Worm (Caenorhabditis elegans): ENCODE measurements around the gene C18A3.7.
A peak's percentile ranks its signal among the peaks of the same experiment; 100 is the strongest.

The C18A3.7 gene

ce11 chrII:5725094-5725493 lies 5.1 kb downstream of the C18A3.7 start (continued):
- TF ChIP-seq lin-15B (tag; optimal IDR thresholded peaks at IDR 0.05), result peak; percentile 15
- TF ChIP-seq mab-9 (GFP tag; IDR thresholded peaks at IDR 0.05), result 0 out of 2 replicates have a peak, but pooled peaks have one; percentile 25
- TF ChIP-seq nhr-12 (tag; optimal IDR thresholded peaks at IDR 0.05), result no peak
- TF ChIP-seq vab-15 (tag; optimal IDR thresholded peaks at IDR 0.05), result no peak
- TF ChIP-seq efl-3 (GFP tag; optimal IDR thresholded peaks at IDR 0.05), result no peak
- no peak for TF ChIP-seq lir-3 (tag; optimal IDR thresholded peaks at IDR 0.05; ENCODE audit: poor library complexity)
- TF ChIP-seq nhr-84 (tag; optimal IDR thresholded peaks at IDR 0.05), result no peak
- no peak for TF ChIP-seq ceh-88 (GFP tag; IDR thresholded peaks at IDR 0.05)
- TF ChIP-seq pag-3 (tag; optimal IDR thresholded peaks at IDR 0.05; ENCODE audit: borderline replicate concordance, insufficient read depth), result no peak
- TF ChIP-seq nhr-90 (tag; optimal IDR thresholded peaks at IDR 0.05; ENCODE audit: poor library complexity), result no peak
- no peak for TF ChIP-seq sox-4 (tag; optimal IDR thresholded peaks at IDR 0.05)
- no peak for TF ChIP-seq sptf-1 (tag; optimal IDR thresholded peaks at IDR 0.05)
- TF ChIP-seq ceh-90 (tag; optimal IDR thresholded peaks at IDR 0.05), result no peak
- peak; percentile 67 for TF ChIP-seq unc-86 (tag; optimal IDR thresholded peaks at IDR 0.05)
- TF ChIP-seq dpl-1 (GFP tag; optimal IDR thresholded peaks at IDR 0.05), result peak in 1 of 3 experiments; percentile 39
- TF ChIP-seq alr-1 (tag; optimal IDR thresholded peaks at IDR 0.05; ENCODE audit: borderline replicate concordance), result no peak
- TF ChIP-seq zip-4 (GFP tag; optimal IDR thresholded peaks at IDR 0.05), result no peak
- no peak for TF ChIP-seq C34B4.2 (tag; optimal IDR thresholded peaks at IDR 0.05)
- TF ChIP-seq nhr-85 (tag), result no peak
- TF ChIP-seq nhr-19 (GFP tag; conservative IDR thresholded peaks at IDR 0.05), result no peak
- TF ChIP-seq nhr-11 (tag; optimal IDR thresholded peaks at IDR 0.05), result no peak
- no peak for TF ChIP-seq ama-1 (optimal IDR thresholded peaks at IDR 0.05)
- no peak for TF ChIP-seq pqm-1 (tag; optimal IDR thresholded peaks at IDR 0.05)
- no peak for TF ChIP-seq nhr-20 (tag; optimal IDR thresholded peaks at IDR 0.05)
- no peak for TF ChIP-seq fkh-4 (tag; optimal IDR thresholded peaks at IDR 0.05; ENCODE audit: borderline replicate concordance)
- TF ChIP-seq jun-1 (tag; optimal IDR thresholded peaks at IDR 0.05), result no peak
- TF ChIP-seq snu-23 (GFP tag; optimal IDR thresholded peaks at IDR 0.05), result peak; percentile 61
- no peak for TF ChIP-seq mdl-1 (tag; optimal IDR thresholded peaks at IDR 0.05)
- no peak for TF ChIP-seq aly-2 (tag; optimal IDR thresholded peaks at IDR 0.05)
- TF ChIP-seq aha-1 (tag; optimal IDR thresholded peaks at IDR 0.05), result no peak
- peak; percentile 49 for TF ChIP-seq lin-13 (GFP tag; optimal IDR thresholded peaks at IDR 0.05)
- no peak for TF ChIP-seq C04F5.9 (tag; optimal IDR thresholded peaks at IDR 0.05)
- no peak for TF ChIP-seq snpc-4 (tag; optimal IDR thresholded peaks at IDR 0.05)
- TF ChIP-seq xbp-1 (tag; optimal IDR thresholded peaks at IDR 0.05), result peak; percentile 29
- TF ChIP-seq ztf-11 (tag; optimal IDR thresholded peaks at IDR 0.05), result no peak
- no peak for TF ChIP-seq sup-37 (GFP tag; optimal IDR thresholded peaks at IDR 0.05)
- no peak for TF ChIP-seq unc-98 (GFP tag; IDR thresholded peaks at IDR 0.05)
- peak; percentile 65 for TF ChIP-seq swsn-7 (tag; optimal IDR thresholded peaks at IDR 0.05)
- peak; percentile 5 for TF ChIP-seq irx-1 (tag; optimal IDR thresholded peaks at IDR 0.05)
- no peak for TF ChIP-seq elt-2 (tag; optimal IDR thresholded peaks at IDR 0.05)
- peak; percentile 1 for TF ChIP-seq nhr-77 (tag; optimal IDR thresholded peaks at IDR 0.05)
- TF ChIP-seq ceh-63 (GFP tag; optimal IDR thresholded peaks at IDR 0.05), result no peak
- peak; percentile 58 for TF ChIP-seq isw-1 (GFP tag; IDR thresholded peaks at IDR 0.05)
- TF ChIP-seq tlp-1 (tag; optimal IDR thresholded peaks at IDR 0.05), result no peak
- TF ChIP-seq zag-1 (tag; optimal IDR thresholded peaks at IDR 0.05), result peak; percentile 70
- no peak for TF ChIP-seq nhr-76 (tag; optimal IDR thresholded peaks at IDR 0.05)
- no peak for TF ChIP-seq mef-2 (tag; optimal IDR thresholded peaks at IDR 0.05)
- peak; percentile 46 for TF ChIP-seq mep-1 (tag; optimal IDR thresholded peaks at IDR 0.05)
- TF ChIP-seq efl-1 (optimal IDR thresholded peaks at IDR 0.05), result peak; percentile 15 to 37
- TF ChIP-seq efl-1 (GFP tag; optimal IDR thresholded peaks at IDR 0.05 in 1 of 2), result no peak
